Fruit fly (Drosophila melanogaster) whole organism, embryonic: ENCODE results near the gene Drsl5.

Experiments used
- Blimp-1 ChIP-seq: fragments of 200-800 bp; sonication (Bioruptor generic); optimal IDR thresholded peaks from 3 replicates; lab custom pipeline; 2018; ENCODE audit warnings: missing biosample characterization, missing genetic modification characterization, mild to moderate bottlenecking, moderate library complexity, missing genetic modification reagents
- CG10209 ChIP-seq: fragments of 200-800 bp; sonication (Bioruptor generic); optimal IDR thresholded peaks from 3 replicates; lab custom pipeline; 2017; ENCODE audit warnings: missing biosample characterization, mild to moderate bottlenecking, missing genetic modification characterization, missing genetic modification reagents
- CG1233 ChIP-seq: fragments of 200-800 bp; sonication (Bioruptor generic); optimal IDR thresholded peaks from 4 replicates; lab custom pipeline; 2018; ENCODE audit warnings: missing biosample characterization, mild to moderate bottlenecking, missing genetic modification characterization
- CG12391 ChIP-seq: fragments of 200-800 bp; sonication (Bioruptor generic); optimal IDR thresholded peaks from 3 replicates; lab custom pipeline; 2018; ENCODE audit warnings: missing biosample characterization, mild to moderate bottlenecking, missing genetic modification characterization, moderate library complexity
- CG13424 ChIP-seq: fragments of 200-800 bp; sonication (Bioruptor generic); optimal IDR thresholded peaks from 2 replicates; lab custom pipeline; 2019; ENCODE audit warnings: missing biosample characterization, mild to moderate bottlenecking, missing genetic modification characterization, moderate library complexity
- CG13775 ChIP-seq: fragments of 200-800 bp; sonication (Bioruptor generic); optimal IDR thresholded peaks from 3 replicates; lab custom pipeline; 2017; ENCODE audit warnings: missing biosample characterization, mild to moderate bottlenecking, missing genetic modification characterization
- CG15696 ChIP-seq: fragments of 200-800 bp; sonication (Bioruptor generic); optimal IDR thresholded peaks from 2 replicates; lab custom pipeline; 2019; ENCODE audit warnings: missing biosample characterization, mild to moderate bottlenecking, missing genetic modification characterization, moderate library complexity
- CG2678 ChIP-seq: fragments of 200-800 bp; sonication (Bioruptor generic); optimal IDR thresholded peaks from 3 replicates; lab custom pipeline; 2019; ENCODE audit warnings: missing biosample characterization, mild to moderate bottlenecking, missing genetic modification characterization, moderate library complexity
- CG4360 ChIP-seq: fragments of 200-800 bp; sonication (Bioruptor generic); IDR thresholded peaks from 2 replicates; pipeline ENCODE4 v1.3.6; 2022; ENCODE audit warnings: missing biosample characterization, missing genetic modification characterization
- CG4820 ChIP-seq: fragments of 200-800 bp; sonication (Bioruptor generic); optimal IDR thresholded peaks from 3 replicates; lab custom pipeline; 2016; ENCODE audit warnings: missing biosample characterization, missing genetic modification characterization
- CG7786 ChIP-seq: fragments of 200-800 bp; sonication (Bioruptor generic); optimal IDR thresholded peaks from 2 replicates; lab custom pipeline; 2016; ENCODE audit warnings: missing biosample characterization, missing genetic modification characterization
- CG8089 ChIP-seq: fragments of 200-800 bp; sonication (Bioruptor generic); optimal IDR thresholded peaks from 3 replicates; lab custom pipeline; 2016; ENCODE audit warnings: missing biosample characterization, missing genetic modification characterization
- CG9727 ChIP-seq: fragments of 200-800 bp; sonication (Bioruptor generic); optimal IDR thresholded peaks from 3 replicates; lab custom pipeline; 2017; ENCODE audit warnings: missing biosample characterization, mild to moderate bottlenecking, missing genetic modification characterization
- CG9817 ChIP-seq: fragments of 200-800 bp; sonication (Bioruptor generic); optimal IDR thresholded peaks from 2 replicates; lab custom pipeline; 2018; ENCODE audit warnings: missing biosample characterization, mild to moderate bottlenecking, missing genetic modification characterization, moderate library complexity
- CG9932 ChIP-seq: fragments of 200-800 bp; sonication (Bioruptor generic); IDR thresholded peaks from 2 replicates; pipeline ENCODE4 v1.3.6; 2022; ENCODE audit warnings: missing biosample characterization, missing genetic modification characterization
- CoRest ChIP-seq: fragments of 200-800 bp; sonication (Bioruptor generic); optimal IDR thresholded peaks from 3 replicates; lab custom pipeline; 2018; ENCODE audit warnings: missing biosample characterization, mild to moderate bottlenecking, missing genetic modification characterization, moderate library complexity
- Dbx ChIP-seq: fragments of 200-800 bp; sonication (Bioruptor generic); IDR thresholded peaks from 3 replicates; pipeline ENCODE4 v1.3.6; 2022; ENCODE audit warnings: missing biosample characterization, missing genetic modification characterization
- ERR ChIP-seq: fragments of 200-800 bp; sonication (Bioruptor generic); optimal IDR thresholded peaks from 2 replicates; lab custom pipeline; 2016; ENCODE audit warnings: missing biosample characterization, missing genetic modification characterization
- Hand ChIP-seq: fragments of 200-800 bp; sonication (Bioruptor generic); optimal IDR thresholded peaks from 2 replicates; lab custom pipeline; 2017; ENCODE audit warnings: mild to moderate bottlenecking, missing biosample characterization, missing genetic modification reagents, missing genetic modification characterization
- Hey ChIP-seq: fragments of 200-800 bp; sonication (Bioruptor generic); optimal IDR thresholded peaks from 3 replicates; lab custom pipeline; 2018; ENCODE audit warnings: missing biosample characterization, mild to moderate bottlenecking, missing genetic modification characterization
- HmgD ChIP-seq: fragments of 200-800 bp; sonication (Bioruptor generic); optimal IDR thresholded peaks from 3 replicates; lab custom pipeline; 2016; ENCODE audit warnings: missing biosample characterization, missing genetic modification characterization
- Lhr ChIP-seq: fragments of 200-800 bp; sonication (Bioruptor generic); optimal IDR thresholded peaks from 3 replicates; lab custom pipeline; 2017; ENCODE audit warnings: mild to moderate bottlenecking, missing biosample characterization, missing genetic modification reagents, missing genetic modification characterization
- MBD-R2 ChIP-seq: fragments of 200-800 bp; sonication (Bioruptor generic); IDR thresholded peaks from 2 replicates; pipeline ENCODE4 v1.3.6; 2022; ENCODE audit warnings: missing biosample characterization, missing genetic modification characterization
- Med ChIP-seq: fragments of 200-800 bp; sonication (Bioruptor generic); peaks from one replicate; lab custom pipeline; 2016; ENCODE audit warnings: missing biosample characterization, missing genetic modification characterization, mild to moderate bottlenecking, inconsistent platforms, moderate library complexity
- Neu2 ChIP-seq: fragments of 200-800 bp; sonication (Bioruptor generic); optimal IDR thresholded peaks from 3 replicates; lab custom pipeline; 2016; ENCODE audit warnings: missing biosample characterization, missing genetic modification characterization, borderline replicate concordance
- Opbp ChIP-seq: fragments of 200-800 bp; sonication (Bioruptor generic); IDR thresholded peaks from 3 replicates; pipeline ENCODE4 v1.3.6; 2022; ENCODE audit warnings: missing biosample characterization, missing genetic modification characterization; ENCODE audit not compliant: partially characterized antibody
- Pdp1 ChIP-seq, 2 experiments: fragments of 200-800 bp; sonication (Bioruptor generic); optimal IDR thresholded peaks; 3 replicates each; lab custom pipeline; 2016; ENCODE audit warnings: missing biosample characterization in 2 of 2, missing genetic modification characterization in 2 of 2, mild to moderate bottlenecking in 1 of 2, moderate library complexity in 1 of 2
- Sry-δ ChIP-seq: fragments of 200-800 bp; sonication (Bioruptor generic); optimal IDR thresholded peaks from 2 replicates; lab custom pipeline; 2016; ENCODE audit warnings: missing biosample characterization, missing genetic modification characterization
- Ssrp ChIP-seq: fragments of 200-800 bp; sonication (Bioruptor generic); optimal IDR thresholded peaks from 2 replicates; lab custom pipeline; 2018; ENCODE audit warnings: missing biosample characterization, mild to moderate bottlenecking, missing genetic modification characterization, moderate library complexity
- Tbp ChIP-seq: fragments of >200 bp; optimal IDR thresholded peaks from 2 replicates; lab custom pipeline; 2018; ENCODE audit warnings: missing biosample characterization, missing genetic modification characterization
- dpn ChIP-seq, 2 experiments: fragments of 200-800 bp; sonication (Bioruptor generic); optimal IDR thresholded peaks; 3 replicates each; lab custom pipeline; 2016; ENCODE audit warnings: missing biosample characterization in 2 of 2, missing genetic modification characterization in 2 of 2
- emc ChIP-seq: fragments of 200-800 bp; sonication (Bioruptor generic); optimal IDR thresholded peaks from 2 replicates; lab custom pipeline; 2016; ENCODE audit warnings: missing biosample characterization, missing genetic modification characterization
- fu2 ChIP-seq: fragments of 200-800 bp; sonication (Bioruptor generic); optimal IDR thresholded peaks from 2 replicates; lab custom pipeline; 2016; ENCODE audit warnings: missing biosample characterization, missing genetic modification characterization
- grn ChIP-seq: fragments of 200-800 bp; sonication (Bioruptor generic); optimal IDR thresholded peaks from 3 replicates; lab custom pipeline; 2017; ENCODE audit warnings: missing biosample characterization, missing genetic modification characterization
- kni ChIP-seq: fragments of 200-800 bp; sonication (Bioruptor generic); optimal IDR thresholded peaks from 3 replicates; lab custom pipeline; 2017; ENCODE audit warnings: mild to moderate bottlenecking, missing biosample characterization, missing genetic modification reagents, missing genetic modification characterization
- lilli ChIP-seq: fragments of 200-800 bp; sonication (Bioruptor generic); optimal IDR thresholded peaks from 3 replicates; lab custom pipeline; 2016; ENCODE audit warnings: missing biosample characterization, missing genetic modification characterization
- lola ChIP-seq, 3 experiments: fragments of >200 bp in 2 of 3; fragments of 200-800 bp in 1 of 3; sonication (Bioruptor generic) in 1 of 3; optimal IDR thresholded peaks; 2 replicates each; lab custom pipeline; 2017 to 2019; ENCODE audit warnings: missing biosample characterization in 3 of 3, missing genetic modification characterization in 3 of 3, mild to moderate bottlenecking in 1 of 3, moderate library complexity in 1 of 3
- lov ChIP-seq, 2 experiments: fragments of 200-800 bp in 1 of 2; fragments of >200 bp in 1 of 2; sonication (Bioruptor generic) in 1 of 2; IDR thresholded peaks in 1 of 2; optimal IDR thresholded peaks in 1 of 2; 2 replicates in 1 of 2; 3 replicates in 1 of 2; pipeline versions ENCODE4 v1.3.6 to Lab custom; 2017 to 2022; ENCODE audit warnings: missing biosample characterization in 1 of 2, missing genetic modification characterization in 1 of 2
- mam ChIP-seq: fragments of 200-800 bp; sonication (Bioruptor generic); optimal IDR thresholded peaks from 3 replicates; lab custom pipeline; 2016; ENCODE audit warnings: missing biosample characterization, missing genetic modification characterization
- pum ChIP-seq: fragments of 200-800 bp; sonication (Bioruptor generic); optimal IDR thresholded peaks from 2 replicates; lab custom pipeline; 2016; ENCODE audit warnings: missing biosample characterization, missing genetic modification characterization
- row ChIP-seq: fragments of 200-800 bp; sonication (Bioruptor generic); IDR thresholded peaks from 3 replicates; pipeline ENCODE4 v1.3.6; 2022; ENCODE audit warnings: missing biosample characterization, missing genetic modification characterization
- sd ChIP-seq: fragments of 200-800 bp; sonication (Bioruptor generic); optimal IDR thresholded peaks from 3 replicates; lab custom pipeline; 2018; ENCODE audit warnings: missing biosample characterization, mild to moderate bottlenecking, missing genetic modification characterization, moderate library complexity
- shn ChIP-seq: fragments of 200-800 bp; sonication (Bioruptor generic); optimal IDR thresholded peaks from 3 replicates; lab custom pipeline; 2016; ENCODE audit warnings: missing biosample characterization, missing genetic modification characterization
- sob ChIP-seq: fragments of 200-800 bp; sonication (Bioruptor generic); IDR thresholded peaks from 2 replicates; pipeline ENCODE4 v1.3.6; 2022; ENCODE audit warnings: missing biosample characterization, missing genetic modification characterization
- sug ChIP-seq: fragments of 200-800 bp; optimal IDR thresholded peaks from 2 replicates; lab custom pipeline; 2019; ENCODE audit warnings: missing biosample characterization, mild to moderate bottlenecking, missing genetic modification characterization, moderate library complexity
- vvl ChIP-seq: fragments of 200-800 bp; sonication (Bioruptor generic); IDR thresholded peaks from 2 replicates; pipeline ENCODE4 v1.3.6; 2022; ENCODE audit warnings: missing biosample characterization, missing genetic modification characterization
- wor ChIP-seq: fragments of 200-800 bp; sonication (Bioruptor generic); IDR thresholded peaks from 2 replicates; pipeline ENCODE4 v1.3.6; 2022; ENCODE audit warnings: missing biosample characterization, missing genetic modification characterization
- zf30C ChIP-seq: fragments of 200-800 bp; sonication (Bioruptor generic); optimal IDR thresholded peaks from 3 replicates; lab custom pipeline; 2018; ENCODE audit warnings: missing biosample characterization, mild to moderate bottlenecking, missing genetic modification characterization

Drsl5 gene

DNA sequence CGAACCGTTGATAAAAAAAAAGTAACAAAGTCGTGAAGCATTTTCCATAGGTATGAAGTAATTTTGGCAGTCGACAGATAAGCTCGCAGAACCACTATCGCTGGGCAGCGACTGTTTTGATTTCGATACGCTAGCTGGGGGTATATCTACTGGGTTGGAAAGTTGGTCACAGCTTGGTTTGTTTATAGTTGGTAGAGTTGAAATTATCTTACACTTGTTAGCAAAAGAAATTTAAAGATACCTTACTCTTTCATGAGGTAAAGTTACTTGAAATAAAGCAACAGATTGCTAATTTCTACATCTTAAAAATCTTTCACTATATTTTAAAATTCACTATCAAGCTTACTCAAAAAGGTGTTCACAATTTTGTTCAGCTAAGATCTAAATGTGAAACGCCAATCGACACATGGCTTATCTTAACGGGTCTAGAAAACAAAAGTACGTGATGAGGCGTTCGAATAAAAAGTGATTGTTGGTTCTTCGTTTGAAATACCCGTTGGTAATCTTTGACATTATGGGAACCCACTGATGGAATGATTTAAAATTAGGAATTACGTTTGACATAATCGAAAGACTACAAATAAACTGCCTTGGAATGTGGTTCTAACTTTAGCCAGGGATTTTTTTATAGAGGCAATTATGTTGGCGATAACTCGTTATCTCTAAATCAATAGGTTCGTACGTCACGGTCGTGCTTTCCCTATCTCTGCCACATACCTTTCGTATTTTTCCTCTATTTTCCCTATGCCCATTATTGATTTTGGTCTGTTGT lies 34.2 kb downstream of the Drsl5 start (continued):
- TF ChIP-seq CG9932 (GFP tag; lab: Robert Waterston, UW) (0 out of 2 replicates have a peak, but pooled peaks have one; percentile 7), CG13424 (tag; lab: Kevin White, UChicago) (peak; percentile 24), lov (optimal IDR thresholded peaks at IDR 0.05; lab: Kevin White, UChicago) (no peak), lov (GFP tag; IDR thresholded peaks at IDR 0.05; lab: Robert Waterston, UW) (no peak), sd (tag; lab: Kevin White, UChicago) (peak; percentile 95), Hand (peak; percentile 14), Blimp-1 (GFP tag; lab: Kevin White, UChicago) (no peak), lola (GFP tag; optimal IDR thresholded peaks at IDR 0.05; lab: Kevin White, UChicago) (no peak), CG1233 (GFP tag; lab: Kevin White, UChicago) (peak; percentile 1), CoRest (peak; percentile 12), row (GFP tag; lab: Robert Waterston, UW) (peak; percentile 51), CG12391 (tag; lab: Kevin White, UChicago) (peak; percentile 14), Pdp1 (GFP tag; optimal IDR thresholded peaks at IDR 0.05; lab: Kevin White, UChicago) (peak in 1 of 2 experiments; percentile 43), Med (GFP tag; lab: Kevin White, UChicago) (peak; percentile 82), Neu2 (GFP tag; lab: Kevin White, UChicago) (no peak), zf30C (GFP tag; lab: Kevin White, UChicago) (no peak), CG9727 (GFP tag; lab: Kevin White, UChicago) (peak; percentile 0), wor (GFP tag; lab: Robert Waterston, UW) (no peak), Opbp (GFP tag; lab: Robert Waterston, UW) (no peak), Tbp (GFP tag; lab: Kevin White, UChicago) (no peak), mam (GFP tag; lab: Kevin White, UChicago) (peak; percentile 11), CG7786 (GFP tag; lab: Kevin White, UChicago) (peak; percentile 6), shn (GFP tag; lab: Kevin White, UChicago) (peak; percentile 21), CG2678 (tag; lab: Kevin White, UChicago) (peak; percentile 50), Dbx (0 out of 3 replicates have a peak, but pooled peaks have one; percentile 28), CG8089 (GFP tag; lab: Kevin White, UChicago) (no peak), CG10209 (peak; percentile 26), sob (0 out of 2 replicates have a peak, but pooled peaks have one; percentile 9), grn (peak; percentile 72), CG9817 (peak; percentile 11), sug (tag; lab: Kevin White, UChicago) (peak; percentile 63), lilli (GFP tag; lab: Kevin White, UChicago) (peak; percentile 11)

DNA sequence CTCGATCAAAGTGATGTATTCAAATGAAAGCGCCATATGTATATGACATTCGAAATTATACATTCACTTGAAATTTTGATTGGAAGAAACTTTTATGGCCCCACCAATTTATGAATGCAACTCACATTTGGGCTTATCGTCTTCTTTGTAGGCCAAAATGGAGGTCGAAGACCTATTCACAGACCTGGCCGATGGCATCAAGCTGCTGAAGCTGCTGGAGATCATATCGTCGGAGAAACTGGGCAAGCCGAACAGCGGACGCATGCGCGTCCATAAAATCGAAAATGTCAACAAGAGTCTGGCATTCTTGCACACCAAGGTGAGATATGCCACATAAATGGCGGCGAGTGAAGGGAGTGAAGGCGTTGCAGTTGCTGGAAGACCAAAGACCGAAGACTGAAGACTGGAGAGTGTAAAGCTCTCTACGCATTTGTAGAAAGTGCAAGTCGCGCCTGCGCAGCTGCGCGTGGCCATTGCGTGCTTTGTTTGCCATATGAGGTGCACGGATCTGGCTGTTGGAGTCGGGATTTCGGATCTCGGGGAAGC lies 35.3 kb downstream of the Drsl5 start:
- TF ChIP-seq Ssrp (tag; lab: Kevin White, UChicago): no peak
- no peak for TF ChIP-seq dpn (GFP tag; optimal IDR thresholded peaks at IDR 0.05; lab: Kevin White, UChicago)
- TF ChIP-seq CG15696 (tag; lab: Kevin White, UChicago): no peak
- TF ChIP-seq Sry-δ (GFP tag; lab: Kevin White, UChicago): no peak
- no peak for TF ChIP-seq CG4820 (GFP tag; lab: Kevin White, UChicago)
- TF ChIP-seq lilli (GFP tag; lab: Kevin White, UChicago): no peak
- no peak for TF ChIP-seq Lhr (GFP tag; lab: Kevin White, UChicago)
- TF ChIP-seq MBD-R2 (GFP tag; lab: Robert Waterston, UW): no peak
- no peak for TF ChIP-seq HmgD
- peak; percentile 67 for TF ChIP-seq grn
- TF ChIP-seq CG4360 (GFP tag; lab: Robert Waterston, UW): no peak
- TF ChIP-seq kni (GFP tag; lab: Kevin White, UChicago): peak; percentile 72
- TF ChIP-seq Hey (tag; lab: Kevin White, UChicago): no peak
- no peak for TF ChIP-seq fu2 (GFP tag; lab: Kevin White, UChicago)
- no peak for TF ChIP-seq pum (GFP tag; lab: Kevin White, UChicago)
- TF ChIP-seq emc: no peak
- no peak for TF ChIP-seq ERR (GFP tag; lab: Kevin White, UChicago)
- TF ChIP-seq vvl (GFP tag; lab: Robert Waterston, UW): 0 out of 2 replicates have a peak, but pooled peaks have one; percentile 24
- no peak for TF ChIP-seq CG13775 (GFP tag; lab: Kevin White, UChicago)
